Worm (Caenorhabditis elegans) whole organism, young adult: Measurements from ENCODE around the gene sru-1.
A peak's percentile ranks its signal among the peaks of the same experiment; 100 is the strongest.

Experiments
- D2030.7 ChIP-seq: fragments of 200-800 bp; sonication (Bioruptor generic); IDR thresholded peaks from 2 replicates; pipeline ENCODE4 v1.3.6; 2022; ENCODE audit warnings: missing genetic modification reagents, missing genetic modification characterization, missing compliant biosample characterization
- T07F8.4 ChIP-seq: sonication (generic microtip); optimal IDR thresholded peaks from 2 replicates; lab custom pipeline; 2016; ENCODE audit warnings: mild to moderate bottlenecking, missing genetic modification characterization, moderate library complexity, missing compliant biosample characterization
- Y53F4B.3 ChIP-seq: fragments of 200-800 bp; sonication (Bioruptor generic); IDR thresholded peaks from 2 replicates; pipeline ENCODE4 v1.3.6; 2022; ENCODE audit warnings: missing genetic modification reagents, missing genetic modification characterization, missing compliant biosample characterization
- Y56A3A.18 ChIP-seq: fragments of 200-800 bp; sonication (Bioruptor generic); IDR thresholded peaks from 2 replicates; pipeline ENCODE4 v1.3.6; 2022; ENCODE audit warnings: missing genetic modification reagents, missing genetic modification characterization, missing compliant biosample characterization
- atf-7 ChIP-seq: sonication (generic microtip); optimal IDR thresholded peaks from 2 replicates; lab custom pipeline; 2017; ENCODE audit warnings: mild to moderate bottlenecking, missing genetic modification characterization, missing compliant biosample characterization
- athp-1 ChIP-seq: sonication (generic microtip); optimal IDR thresholded peaks from 2 replicates; lab custom pipeline; 2017; ENCODE audit warnings: mild to moderate bottlenecking, missing genetic modification characterization, missing compliant biosample characterization
- cebp-2 ChIP-seq: fragments of 200-800 bp; sonication (Bioruptor generic); IDR thresholded peaks from 2 replicates; pipeline ENCODE4 v1.3.6; 2022; ENCODE audit warnings: missing genetic modification characterization, missing compliant biosample characterization
- ceh-100 ChIP-seq: fragments of 200-800 bp; sonication (Bioruptor generic); IDR thresholded peaks from 2 replicates; pipeline ENCODE4 v1.3.6; 2022; ENCODE audit warnings: missing genetic modification reagents, missing genetic modification characterization, missing compliant biosample characterization
- dox-1 ChIP-seq: fragments of 200-800 bp; sonication (Bioruptor generic); IDR thresholded peaks from 2 replicates; pipeline ENCODE4 v1.3.6; 2022; ENCODE audit warnings: missing genetic modification reagents, missing genetic modification characterization, missing compliant biosample characterization
- egl-44 ChIP-seq: fragments of 200-800 bp; sonication (Bioruptor generic); IDR thresholded peaks from 2 replicates; pipeline ENCODE4 v1.3.6; 2022; ENCODE audit warnings: missing genetic modification reagents, missing genetic modification characterization, missing compliant biosample characterization
- let-526 ChIP-seq: fragments of 200-800 bp; sonication (Bioruptor generic); IDR thresholded peaks from 2 replicates; pipeline ENCODE4 v1.3.6; 2022; ENCODE audit warnings: missing genetic modification reagents, missing genetic modification characterization, missing compliant biosample characterization
- let-607 ChIP-seq, 2 experiments: fragments of 200-800 bp in 1 of 2; sonication (Bioruptor generic) in 1 of 2; sonication (generic microtip) in 1 of 2; optimal IDR thresholded peaks; 2 replicates each; lab custom pipeline; 2016 to 2018; ENCODE audit warnings: mild to moderate bottlenecking in 2 of 2, missing compliant biosample characterization in 2 of 2, missing genetic modification characterization in 2 of 2, moderate library complexity in 2 of 2, missing genotype in 1 of 2
- lin-54 ChIP-seq: fragments of 200-800 bp; sonication (Bioruptor generic); optimal IDR thresholded peaks from 2 replicates; lab custom pipeline; 2018; ENCODE audit warnings: mild to moderate bottlenecking, missing genetic modification characterization, missing compliant biosample characterization
- lsl-1 ChIP-seq: fragments of 200-800 bp; sonication (Bioruptor generic); optimal IDR thresholded peaks from 2 replicates; lab custom pipeline; 2018; ENCODE audit warnings: mild to moderate bottlenecking, missing genetic modification characterization, moderate library complexity, missing compliant biosample characterization
- mes-4 ChIP-seq: sonication (generic microtip); optimal IDR thresholded peaks from 2 replicates; lab custom pipeline; 2016; ENCODE audit warnings: missing genotype, missing genetic modification characterization, missing compliant biosample characterization
- mxl-1 ChIP-seq: sonication (generic microtip); optimal IDR thresholded peaks from 2 replicates; lab custom pipeline; 2016; ENCODE audit warnings: missing genetic modification characterization, missing compliant biosample characterization
- nhr-80 ChIP-seq: sonication (generic microtip); optimal IDR thresholded peaks from 2 replicates; lab custom pipeline; 2016; ENCODE audit warnings: missing genetic modification characterization, missing compliant biosample characterization
- pbrm-1 ChIP-seq: fragments of 200-800 bp; sonication (Bioruptor generic); IDR thresholded peaks from 2 replicates; pipeline ENCODE4 v1.3.6; 2022; ENCODE audit warnings: missing genetic modification reagents, missing genetic modification characterization, missing compliant biosample characterization
- repo-1 ChIP-seq: sonication (generic microtip); optimal IDR thresholded peaks from 2 replicates; lab custom pipeline; 2017; ENCODE audit warnings: mild to moderate bottlenecking, missing genetic modification characterization, missing compliant biosample characterization
- rpc-1 ChIP-seq, 2 experiments: fragments of 150-350 bp in 1 of 2; sonication (generic microtip) in 1 of 2; optimal IDR thresholded peaks; 2 replicates each; lab custom pipeline; 2014 to 2018; ENCODE audit warnings: missing biosample characterization in 1 of 2, missing genetic modification characterization in 1 of 2, missing genetic modification reagents in 1 of 2, missing genotype in 1 of 2
- snpc-3.4 ChIP-seq: sonication (generic microtip); optimal IDR thresholded peaks from 2 replicates; lab custom pipeline; 2017; ENCODE audit warnings: missing genetic modification characterization, mild to moderate bottlenecking, missing compliant biosample characterization, antibody characterized with exemption, moderate library complexity, missing genotype, missing genetic modification reagents
- tbp1 ChIP-seq: fragments of 200-800 bp; sonication (Bioruptor generic); optimal IDR thresholded peaks from 2 replicates; lab custom pipeline; 2018; ENCODE audit warnings: mild to moderate bottlenecking, missing genetic modification characterization, missing compliant biosample characterization
- unc-62 ChIP-seq: fragments of 150-350 bp; optimal IDR thresholded peaks from 2 replicates; lab custom pipeline; 2014; ENCODE audit warnings: missing biosample characterization, missing genetic modification reagents, missing genetic modification characterization
- xnd-1 ChIP-seq: sonication (generic microtip); optimal IDR thresholded peaks from 2 replicates; lab custom pipeline; 2016; ENCODE audit warnings: missing genotype, missing genetic modification reagents, missing genetic modification characterization, missing compliant biosample characterization
- ztf-22 ChIP-seq: fragments of 200-800 bp; sonication (Bioruptor generic); optimal IDR thresholded peaks from 2 replicates; lab custom pipeline; 2018; ENCODE audit warnings: mild to moderate bottlenecking, missing genetic modification characterization, moderate library complexity, missing compliant biosample characterization
- ztf-26 ChIP-seq: sonication (generic microtip); optimal IDR thresholded peaks from 2 replicates; lab custom pipeline; 2017; ENCODE audit warnings: missing genetic modification characterization, missing compliant biosample characterization
- ztf-6 ChIP-seq: fragments of 200-800 bp; sonication (Bioruptor generic); IDR thresholded peaks from 2 replicates; pipeline ENCODE4 v1.3.6; 2022; ENCODE audit warnings: missing genetic modification reagents, missing genetic modification characterization, missing compliant biosample characterization

Gene sru-1

DNA sequence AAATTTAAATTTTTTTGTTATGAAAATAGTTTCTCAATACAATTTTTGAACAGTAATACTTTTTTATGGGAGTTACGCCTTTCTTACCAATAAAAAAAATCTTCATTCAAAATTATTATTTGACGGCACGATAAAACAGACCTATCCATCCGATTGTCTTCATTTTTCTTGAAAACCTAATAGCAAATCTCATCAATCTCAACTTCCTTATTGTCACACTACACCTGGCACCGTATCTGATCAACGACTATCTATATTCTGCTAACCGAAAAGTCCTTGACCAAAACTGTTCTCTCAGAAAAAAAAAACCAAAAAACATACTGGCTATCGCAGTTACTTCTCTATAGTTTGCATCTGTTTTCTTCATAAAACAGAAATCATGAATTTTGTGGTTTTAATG, 47.7 kb downstream of the sru-1 start:
- TF ChIP-seq ceh-100 (GFP tag; lab: Robert Waterston, UW) (no peak), pbrm-1 (no peak), D2030.7 (no peak), ztf-22 (GFP tag; lab: Kevin White, UChicago) (no peak), T07F8.4 (tag; lab: Kevin White, UChicago) (no peak), lsl-1 (GFP tag; lab: Kevin White, UChicago) (no peak), snpc-3.4 (tag; lab: Kevin White, UChicago) (no peak), Y53F4B.3 (GFP tag; lab: Robert Waterston, UW) (no peak)

DNA sequence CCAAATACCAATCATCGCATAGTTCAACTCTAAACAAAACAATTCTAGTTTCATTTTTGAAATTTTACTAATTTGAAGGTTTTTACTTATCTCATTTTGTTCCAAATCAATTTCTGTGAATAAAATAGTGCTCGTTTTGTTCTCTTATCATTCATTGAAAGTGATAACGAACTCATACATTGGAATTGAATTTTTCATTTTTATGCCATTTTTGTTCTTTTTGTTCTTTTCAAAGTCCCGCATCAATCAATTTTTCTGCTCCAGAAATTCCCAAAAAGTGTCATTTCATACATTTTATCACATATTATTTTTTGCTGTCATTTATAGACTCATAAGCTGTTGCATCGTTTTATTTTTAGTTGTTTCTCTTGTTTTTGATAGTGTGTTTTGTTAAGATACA, 49.1 kb downstream of the sru-1 start:
- TF ChIP-seq let-526 (GFP tag; lab: Robert Waterston, UW) (no peak), nhr-80 (tag; lab: Kevin White, UChicago) (peak; percentile 89), Y56A3A.18 (GFP tag; lab: Robert Waterston, UW) (no peak), let-607 (tag; optimal IDR thresholded peaks at IDR 0.05; lab: Kevin White, UChicago) (peak in 1 of 2 experiments; percentile 13), rpc-1 (optimal IDR thresholded peaks at IDR 0.05; lab: Kevin White, UChicago) (no peak), rpc-1 (tag; optimal IDR thresholded peaks at IDR 0.05; lab: Kevin White, UChicago) (no peak), ztf-26 (tag; lab: Kevin White, UChicago) (no peak), mxl-1 (tag; lab: Kevin White, UChicago) (no peak), mes-4 (tag; lab: Kevin White, UChicago) (no peak), dox-1 (no peak), atf-7 (tag; lab: Kevin White, UChicago) (no peak), athp-1 (tag; lab: Kevin White, UChicago) (no peak), repo-1 (tag; lab: Kevin White, UChicago) (no peak), ztf-6 (GFP tag; lab: Robert Waterston, UW) (no peak), lin-54 (GFP tag; lab: Kevin White, UChicago) (no peak), unc-62 (GFP tag; lab: Kevin White, UChicago) (peak; percentile 38), tbp1 (no peak)

DNA sequence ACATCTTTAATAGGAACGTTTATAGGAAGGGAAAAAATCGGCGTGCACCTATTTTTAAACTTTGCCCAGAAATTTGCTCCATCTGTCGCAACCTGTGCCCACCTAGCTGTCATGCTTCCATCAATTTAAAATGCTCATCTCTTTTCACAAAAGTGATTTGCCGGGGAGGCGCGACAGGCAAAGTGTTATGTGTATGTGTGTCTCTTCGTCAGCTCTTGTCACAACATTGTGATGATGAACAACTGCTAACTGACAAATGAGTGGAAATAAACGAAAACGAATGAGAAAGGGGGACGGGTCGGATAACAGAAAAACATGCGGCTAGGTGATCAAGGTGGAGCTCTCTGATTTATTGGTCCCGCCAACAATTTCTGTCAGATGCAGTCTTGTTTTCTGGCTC, 49.8 kb downstream of the sru-1 start:
- TF ChIP-seq unc-62 (GFP tag; lab: Kevin White, UChicago) (peak; percentile 45), let-607 (tag; optimal IDR thresholded peaks at IDR 0.05; lab: Kevin White, UChicago) (peak; percentile 14 to 77), ztf-22 (GFP tag; lab: Kevin White, UChicago) (no peak), dox-1 (no peak), xnd-1 (tag; lab: Kevin White, UChicago) (no peak), nhr-80 (tag; lab: Kevin White, UChicago) (peak; percentile 61), egl-44 (GFP tag; lab: Robert Waterston, UW) (0 out of 2 replicates have a peak, but pooled peaks have one; percentile 10), cebp-2 (GFP tag; lab: Robert Waterston, UW) (no peak)
